Fruit fly (Drosophila melanogaster) whole organism, pupa: ENCODE measurements around the gene IFT54.

Experiments
- CG10348 ChIP-seq: fragments of 200-800 bp; sonication (Bioruptor generic); IDR thresholded peaks from 2 replicates; pipeline ENCODE4 v1.3.6; 2022; ENCODE audit warnings: missing biosample characterization, missing genetic modification characterization
- CG14655 ChIP-seq: fragments of 200-800 bp; sonication (Bioruptor generic); optimal IDR thresholded peaks from 3 replicates; lab custom pipeline; 2017; ENCODE audit warnings: mild to moderate bottlenecking, missing biosample characterization, missing genetic modification reagents, missing genetic modification characterization
- EcR ChIP-seq: fragments of 200-800 bp; sonication (Bioruptor generic); optimal IDR thresholded peaks from 3 replicates; lab custom pipeline; 2019; ENCODE audit warnings: missing biosample characterization, missing genetic modification characterization, mild to moderate bottlenecking, moderate library complexity, missing genetic modification reagents
- Snoo ChIP-seq: fragments of 200-800 bp; sonication (Bioruptor generic); optimal IDR thresholded peaks from 3 replicates; lab custom pipeline; 2017; ENCODE audit warnings: missing biosample characterization, mild to moderate bottlenecking, missing genetic modification characterization, inconsistent platforms

DNA sequence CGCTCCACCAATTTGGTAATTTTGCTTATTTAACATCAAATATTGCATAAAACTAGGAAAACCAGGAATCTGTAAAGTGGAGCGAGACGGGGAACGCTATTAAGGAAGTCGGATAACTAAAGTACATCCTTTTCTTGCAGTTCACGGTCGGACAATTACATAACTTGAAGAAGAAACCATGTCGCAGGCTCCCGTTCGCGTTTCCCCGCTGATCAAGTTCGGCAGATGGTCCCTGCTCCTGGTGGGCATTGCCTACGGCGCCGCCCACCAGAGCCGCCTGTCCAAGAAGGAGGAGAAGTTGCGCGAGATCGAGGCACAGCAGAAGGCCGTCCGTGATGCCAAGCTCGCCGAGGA is 24.9 kb downstream of the IFT54 start:
- TF ChIP-seq CG10348 (GFP tag; lab: Robert Waterston, UW) (no peak), Snoo (no peak), CG14655 (GFP tag; lab: Kevin White, UChicago) (no peak), EcR (GFP tag; lab: Kevin White, UChicago) (no peak)
